Worm (Caenorhabditis elegans): ENCODE data around the gene ess-2.
A peak's percentile ranks its signal among the peaks of the same experiment; 100 is the strongest.
"Not testable (repeated sequence)": the region's sequence is repeated elsewhere in the genome, so short reads cannot be mapped to it uniquely, and the experiment has no call there.

The ess-2 gene

ce11 chrIII:8441298-8441697, 48.9 kb downstream of the ess-2 start:
- TF ChIP-seq efl-1 (optimal IDR thresholded peaks at IDR 0.05), result not testable (repeated sequence)
- TF ChIP-seq efl-1 (GFP tag; optimal IDR thresholded peaks at IDR 0.05 in 1 of 2) (peak; percentile 9 to 57), unc-98 (GFP tag; IDR thresholded peaks at IDR 0.05) (peak; percentile 58; the same call in 1 of the 2 replicates), isw-1 (GFP tag; IDR thresholded peaks at IDR 0.05) (peak; percentile 31; the same call in 1 of the 2 replicates)

- no peak for TF ChIP-seq ceh-88 (GFP tag; IDR thresholded peaks at IDR 0.05)
- no peak for TF ChIP-seq mef-2 (tag; optimal IDR thresholded peaks at IDR 0.05)
- no peak for TF ChIP-seq unc-130 (tag; optimal IDR thresholded peaks at IDR 0.05)
- TF ChIP-seq mep-1 (tag; optimal IDR thresholded peaks at IDR 0.05), result no peak
- no peak for TF ChIP-seq ces-1 (GFP tag; optimal IDR thresholded peaks at IDR 0.05)
- no peak for TF ChIP-seq nhr-71 (tag; optimal IDR thresholded peaks at IDR 0.05)
- no peak for TF ChIP-seq fkh-8 (tag; optimal IDR thresholded peaks at IDR 0.05)
- TF ChIP-seq efl-1 (optimal IDR thresholded peaks at IDR 0.05), result no peak
- peak in 1 of 2 experiments; percentile 84 for TF ChIP-seq efl-1 (GFP tag; optimal IDR thresholded peaks at IDR 0.05 in 1 of 2)
- no peak for TF ChIP-seq elt-2 (tag; optimal IDR thresholded peaks at IDR 0.05)
Observed at ce11 chrIII:8439312-8439711, 50.8 kb downstream of the ess-2 start, which contains the start of gene pqn-96. Gene pqn-96, minus strand, starts transcription at chrIII:8439412.
